Worm (Caenorhabditis elegans) whole organism, late embryonic: ENCODE data around the gene Y73B6BL.29.

ENCODE experiments used
- ceh-2 ChIP-seq: sonication (generic microtip); optimal IDR thresholded peaks from 2 replicates; lab custom pipeline; 2016; ENCODE audit warnings: missing genotype, missing genetic modification characterization, missing compliant biosample characterization
- ceh-24 ChIP-seq: sonication (generic microtip); optimal IDR thresholded peaks from 2 replicates; lab custom pipeline; 2016; ENCODE audit warnings: mild to moderate bottlenecking, missing genetic modification characterization, missing compliant biosample characterization
- ceh-45 ChIP-seq: fragments of 200-800 bp; sonication (Bioruptor generic); IDR thresholded peaks from 2 replicates; pipeline ENCODE4 v1.3.6; 2022; ENCODE audit warnings: missing genetic modification reagents, missing genetic modification characterization, missing compliant biosample characterization
- dve-1 ChIP-seq: sonication (generic microtip); optimal IDR thresholded peaks from 2 replicates; lab custom pipeline; 2017; ENCODE audit warnings: antibody characterized with exemption, mild to moderate bottlenecking, missing genetic modification characterization, missing compliant biosample characterization
- hlh-30 ChIP-seq: sonication (generic microtip); optimal IDR thresholded peaks from 2 replicates; lab custom pipeline; 2017; ENCODE audit warnings: antibody characterized with exemption, missing genetic modification characterization, missing compliant biosample characterization; ENCODE audit not compliant: insufficient read depth
- pat-9 ChIP-seq: fragments of 200-800 bp; sonication (Bioruptor generic); optimal IDR thresholded peaks from 2 replicates; lab custom pipeline; 2018; ENCODE audit warnings: mild to moderate bottlenecking, missing genetic modification characterization, moderate library complexity, missing compliant biosample characterization
- pha-2 ChIP-seq: sonication (generic microtip); optimal IDR thresholded peaks from 2 replicates; lab custom pipeline; 2017; ENCODE audit warnings: mild to moderate bottlenecking, missing genetic modification characterization, missing compliant biosample characterization
- pqm-1 ChIP-seq: sonication (generic microtip); optimal IDR thresholded peaks from 2 replicates; lab custom pipeline; 2016; ENCODE audit warnings: missing genetic modification characterization, missing compliant biosample characterization
- ref-2 ChIP-seq: sonication (generic microtip); optimal IDR thresholded peaks from 2 replicates; lab custom pipeline; 2016; ENCODE audit warnings: missing genetic modification characterization, missing compliant biosample characterization
- sdc-2 ChIP-seq: sonication (generic microtip); optimal IDR thresholded peaks from 2 replicates; lab custom pipeline; 2016; ENCODE audit warnings: missing genotype, missing genetic modification characterization, missing compliant biosample characterization
- unc-55 ChIP-seq: sonication (generic microtip); optimal IDR thresholded peaks from 2 replicates; lab custom pipeline; 2017; ENCODE audit warnings: missing biosample characterization, missing genetic modification reagents, missing genetic modification characterization

DNA sequence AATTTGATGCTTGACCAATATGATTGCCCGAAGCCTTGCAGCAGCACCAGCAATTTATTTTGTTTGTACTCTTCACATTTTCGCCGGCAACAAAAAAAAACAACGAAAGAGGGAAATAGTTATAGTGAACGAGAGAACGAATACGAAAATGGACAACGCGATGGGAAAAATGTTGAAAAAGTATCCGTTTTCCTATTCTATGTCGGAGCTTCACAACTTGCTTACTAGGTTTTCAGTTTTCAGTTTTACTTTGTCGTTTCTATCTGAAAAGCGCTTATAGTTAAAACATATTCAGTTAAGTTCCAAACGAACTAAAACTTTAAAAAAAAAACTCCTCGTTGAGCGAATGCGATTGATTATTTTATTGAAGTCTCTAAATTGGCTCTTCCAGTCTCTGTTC lies 6.5 kb downstream of the Y73B6BL.29 start:
- TF ChIP-seq pha-2 (tag; lab: Kevin White, UChicago) (no peak), ceh-2 (tag; lab: Kevin White, UChicago) (no peak), unc-55 (GFP tag; lab: Kevin White, UChicago) (no peak), dve-1 (no peak), hlh-30 (tag; lab: Kevin White, UChicago) (no peak), ceh-24 (no peak), pat-9 (tag; lab: Kevin White, UChicago) (no peak), sdc-2 (tag; lab: Kevin White, UChicago) (no peak), pqm-1 (tag; lab: Kevin White, UChicago) (no peak), ref-2 (no peak), ceh-45 (GFP tag; lab: Robert Waterston, UW) (no peak)
